Worm (Caenorhabditis elegans) whole organism, early embryonic: Measurements from ENCODE around the gene daf-36.

Experiments
- B0310.2 ChIP-seq: sonication (generic microtip); optimal IDR thresholded peaks from 2 replicates; lab custom pipeline; 2016; ENCODE audit warnings: mild to moderate bottlenecking, missing genetic modification characterization, missing compliant biosample characterization
- F13C5.2 ChIP-seq: sonication (generic microtip); optimal IDR thresholded peaks from 2 replicates; lab custom pipeline; 2017; ENCODE audit warnings: mild to moderate bottlenecking, missing genetic modification characterization, inconsistent platforms, missing compliant biosample characterization
- aly-1 ChIP-seq: sonication (generic microtip); optimal IDR thresholded peaks from 2 replicates; lab custom pipeline; 2016; ENCODE audit warnings: missing genetic modification characterization, missing compliant biosample characterization
- ama-1 ChIP-seq: fragments of 150-350 bp; optimal IDR thresholded peaks from 2 replicates; lab custom pipeline; 2014
- ceh-13 ChIP-seq: fragments of 200-800 bp; sonication (Bioruptor generic); optimal IDR thresholded peaks from 2 replicates; lab custom pipeline; 2018; ENCODE audit warnings: mild to moderate bottlenecking, missing genetic modification characterization, missing compliant biosample characterization
- ceh-36 ChIP-seq: sonication (generic microtip); optimal IDR thresholded peaks from 2 replicates; lab custom pipeline; 2016; ENCODE audit warnings: missing genetic modification characterization, inconsistent platforms, missing compliant biosample characterization
- ets-7 ChIP-seq: sonication (generic microtip); optimal IDR thresholded peaks from 2 replicates; lab custom pipeline; 2016; ENCODE audit warnings: missing genotype, missing genetic modification characterization, missing compliant biosample characterization
- flt-1 ChIP-seq: fragments of 200-800 bp; sonication (Bioruptor generic); IDR thresholded peaks from 2 replicates; pipeline ENCODE4 v1.3.6; 2022; ENCODE audit warnings: missing genetic modification characterization, missing compliant biosample characterization
- hmbx-1 ChIP-seq: sonication (generic microtip); optimal IDR thresholded peaks from 2 replicates; lab custom pipeline; 2016; ENCODE audit warnings: mild to moderate bottlenecking, missing genetic modification characterization, missing compliant biosample characterization
- hmg-4 ChIP-seq: fragments of 200-800 bp; sonication (Bioruptor generic); optimal IDR thresholded peaks from 2 replicates; lab custom pipeline; 2018; ENCODE audit warnings: mild to moderate bottlenecking, missing genetic modification characterization, missing compliant biosample characterization
- hnd-1 ChIP-seq: sonication (generic microtip); optimal IDR thresholded peaks from 2 replicates; lab custom pipeline; 2016; ENCODE audit warnings: missing genetic modification characterization, missing compliant biosample characterization
- pes-1 ChIP-seq: fragments of 200-800 bp; sonication (Bioruptor generic); IDR thresholded peaks from 2 replicates; pipeline ENCODE4 v1.3.6; 2022; ENCODE audit warnings: missing genetic modification reagents, missing genetic modification characterization, missing compliant biosample characterization
- scrt-1 ChIP-seq: fragments of 200-800 bp; sonication (Bioruptor generic); IDR thresholded peaks from 2 replicates; pipeline ENCODE4 v1.3.6; 2022; ENCODE audit warnings: missing genetic modification characterization, missing compliant biosample characterization
- sea-1 ChIP-seq: fragments of 200-800 bp; sonication (Bioruptor generic); conservative IDR thresholded peaks from 2 replicates; pipeline ENCODE4 v1.3.6; 2022; ENCODE audit warnings: missing genetic modification characterization, missing compliant biosample characterization
- tbx-11 ChIP-seq: fragments of 200-800 bp; sonication (Bioruptor generic); IDR thresholded peaks from 2 replicates; pipeline ENCODE4 v1.3.6; 2022; ENCODE audit warnings: missing genetic modification characterization, missing compliant biosample characterization
- tbx-37 ChIP-seq: fragments of 200-800 bp; sonication (Bioruptor generic); conservative IDR thresholded peaks from 2 replicates; pipeline ENCODE4 v1.3.6; 2022; ENCODE audit warnings: missing genetic modification reagents, missing genetic modification characterization, missing compliant biosample characterization
- tra-4 ChIP-seq: sonication (generic microtip); optimal IDR thresholded peaks from 2 replicates; lab custom pipeline; 2017; ENCODE audit warnings: missing genetic modification characterization, missing compliant biosample characterization

daf-36 gene

DNA sequence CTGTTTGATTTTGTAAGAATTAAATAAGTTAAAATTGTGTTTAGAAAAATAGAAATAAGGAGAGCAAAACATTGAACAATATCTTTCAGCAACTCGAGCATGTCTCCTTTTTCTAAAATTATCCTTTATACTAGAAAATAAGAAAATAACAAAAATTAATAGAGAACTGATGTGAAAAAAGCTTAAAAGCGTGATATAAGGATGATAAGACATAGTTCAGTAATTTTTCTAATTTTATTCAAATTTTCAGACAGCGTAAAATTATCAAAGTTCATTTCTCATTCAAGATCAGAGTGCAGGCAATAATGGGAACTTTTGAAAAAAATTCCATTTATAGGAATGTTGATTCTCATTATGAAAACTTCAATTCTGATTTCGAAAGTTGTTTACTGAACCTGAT, 7.8 kb upstream of the daf-36 start, which contains the start of gene str-182:
str-182 (minus strand) TSS at position 101 of the 400 bp plus-strand sequence.
- TF ChIP-seq sea-1 (GFP tag; lab: Robert Waterston, UW) (no peak), ceh-13 (GFP tag; lab: Kevin White, UChicago) (no peak), tbx-37 (GFP tag; lab: Robert Waterston, UW) (no peak), ets-7 (tag; lab: Kevin White, UChicago) (no peak), flt-1 (no peak), ceh-36 (no peak), tra-4 (tag; lab: Kevin White, UChicago) (no peak), ama-1 (lab: Kevin White, UChicago) (no peak), aly-1 (tag; lab: Kevin White, UChicago) (no peak), B0310.2 (no peak), pes-1 (GFP tag; lab: Robert Waterston, UW) (no peak), tbx-11 (GFP tag; lab: Robert Waterston, UW) (no peak), scrt-1 (GFP tag; lab: Robert Waterston, UW) (no peak), hmg-4 (GFP tag; lab: Kevin White, UChicago) (no peak), F13C5.2 (tag; lab: Kevin White, UChicago) (no peak), hmbx-1 (no peak), hnd-1 (no peak)

DNA sequence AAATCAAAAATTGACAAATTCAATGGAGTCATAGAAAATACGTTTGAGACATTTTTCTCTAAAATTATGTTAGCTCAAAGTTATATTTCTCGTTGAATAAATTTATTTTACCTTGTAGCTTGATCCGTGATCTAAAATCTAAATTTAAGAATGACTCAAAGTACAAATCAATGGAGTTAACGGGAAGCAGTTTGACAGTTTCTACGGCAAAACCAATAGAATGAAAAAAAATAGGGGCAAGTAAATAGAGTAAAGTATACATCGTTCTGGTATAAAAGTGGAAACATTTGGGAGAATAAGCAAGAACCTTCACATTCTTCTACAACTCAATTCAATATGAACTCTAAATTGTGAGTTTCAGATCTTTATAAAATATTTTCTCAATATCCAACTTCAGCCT, 5.4 kb upstream of the daf-36 start, which contains the start of gene fipr-6:
fipr-6 (plus strand) TSS at position 301 of the 400 bp plus-strand sequence.
- no peak for TF ChIP-seq ama-1 (lab: Kevin White, UChicago)

DNA sequence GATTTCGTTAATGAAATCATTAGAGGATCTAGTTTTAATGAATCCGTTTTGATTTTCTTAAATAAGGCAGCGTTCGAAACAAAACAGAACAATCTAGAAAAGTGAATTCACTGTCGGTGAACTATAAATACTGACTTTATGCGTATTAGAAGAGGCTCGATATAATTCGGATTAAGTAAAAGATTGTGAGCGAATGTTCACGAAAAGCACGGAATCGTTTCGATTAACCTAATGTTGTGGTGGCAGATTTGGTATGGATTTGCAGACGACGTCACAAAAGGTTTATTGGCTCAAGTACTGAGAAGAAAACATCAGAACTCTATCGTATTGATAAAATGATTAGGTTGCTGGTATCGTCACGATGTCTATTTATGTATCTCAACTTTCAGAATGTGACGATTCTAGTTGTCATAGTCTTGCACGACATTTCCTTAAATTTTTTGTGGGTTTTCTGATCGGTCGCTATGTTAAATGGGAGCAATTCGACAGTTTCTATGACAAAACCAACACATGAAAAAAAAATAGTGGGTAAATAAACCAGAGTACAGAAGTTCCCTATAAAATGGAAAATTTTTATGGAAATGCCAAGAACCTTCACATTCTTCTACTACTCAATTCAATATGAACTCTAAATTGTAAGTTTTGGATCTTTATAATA, 3.8 kb upstream of the daf-36 start, which contains the start of the genes pyt-1 and fipr-7:
pyt-1 (minus strand) TSS at position 101 of the 658 bp plus-strand sequence.
fipr-7 (plus strand) TSS at position 608 of the 658 bp plus-strand sequence.
- no peak for TF ChIP-seq ceh-13 (GFP tag; lab: Kevin White, UChicago)
- TF ChIP-seq hnd-1 = no peak
- no peak for TF ChIP-seq flt-1
- no peak for TF ChIP-seq sea-1 (GFP tag; lab: Robert Waterston, UW)
- TF ChIP-seq ceh-36 = no peak
- TF ChIP-seq ets-7 (tag; lab: Kevin White, UChicago) = no peak
- TF ChIP-seq scrt-1 (GFP tag; lab: Robert Waterston, UW) = no peak
- no peak for TF ChIP-seq tra-4 (tag; lab: Kevin White, UChicago)
- TF ChIP-seq F13C5.2 (tag; lab: Kevin White, UChicago) = no peak
- no peak for TF ChIP-seq B0310.2
- no peak for TF ChIP-seq tbx-11 (GFP tag; lab: Robert Waterston, UW)
- no peak for TF ChIP-seq ama-1 (lab: Kevin White, UChicago)
- no peak for TF ChIP-seq tbx-37 (GFP tag; lab: Robert Waterston, UW)
- TF ChIP-seq hmbx-1 = no peak
- TF ChIP-seq aly-1 (tag; lab: Kevin White, UChicago) = no peak

DNA sequence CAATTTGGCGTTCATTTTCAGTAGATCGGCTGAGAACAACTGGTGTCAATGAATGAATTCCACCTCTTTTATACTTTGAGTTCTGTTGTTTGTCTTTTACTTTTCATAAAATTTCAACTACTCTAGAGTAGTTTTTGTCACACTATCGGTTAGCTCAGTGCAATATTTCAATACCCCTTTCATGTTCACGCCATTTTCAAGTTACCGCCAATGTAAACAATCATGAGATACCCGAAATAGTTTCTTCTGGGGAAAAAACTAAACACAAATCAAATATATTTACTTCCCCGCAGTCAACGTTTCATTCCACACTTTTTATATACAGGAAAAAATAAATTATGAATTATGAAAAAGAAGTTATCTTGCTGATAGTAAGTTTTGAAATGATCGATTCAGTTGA, 2.9 kb upstream of the daf-36 start, which contains the start of gene fipr-4:
fipr-4 (minus strand) TSS at position 101 of the 400 bp plus-strand sequence.
- no peak for TF ChIP-seq ceh-13 (GFP tag; lab: Kevin White, UChicago)
- no peak for TF ChIP-seq pes-1 (GFP tag; lab: Robert Waterston, UW)
- no peak for TF ChIP-seq ama-1 (lab: Kevin White, UChicago)
- TF ChIP-seq aly-1 (tag; lab: Kevin White, UChicago) = no peak
- TF ChIP-seq hmbx-1 = no peak
- TF ChIP-seq flt-1 = no peak

DNA sequence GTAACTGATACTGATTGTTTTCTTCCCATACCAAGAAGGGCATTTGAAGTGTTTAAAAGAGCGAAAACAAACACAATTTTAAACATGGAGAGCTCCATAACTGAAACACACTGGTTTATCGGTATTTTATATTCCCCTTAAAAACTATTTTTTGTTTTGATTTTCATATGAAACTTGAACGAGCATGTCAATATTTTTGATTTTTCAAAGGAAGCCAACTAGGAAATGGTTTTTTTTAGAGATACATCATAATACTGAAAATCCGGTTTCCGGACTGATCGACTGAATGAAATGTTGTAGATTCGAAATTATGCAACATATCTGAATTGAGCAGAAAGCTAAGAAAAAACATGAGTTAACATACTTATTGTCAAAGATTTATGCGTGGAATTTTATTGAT, 1.8 kb upstream of the daf-36 start, which contains the start of gene ttr-19:
ttr-19 (minus strand) TSS at position 101 of the 400 bp plus-strand sequence.
- TF ChIP-seq flt-1 (no peak), ceh-36 (no peak), F13C5.2 (tag; lab: Kevin White, UChicago) (no peak)

DNA sequence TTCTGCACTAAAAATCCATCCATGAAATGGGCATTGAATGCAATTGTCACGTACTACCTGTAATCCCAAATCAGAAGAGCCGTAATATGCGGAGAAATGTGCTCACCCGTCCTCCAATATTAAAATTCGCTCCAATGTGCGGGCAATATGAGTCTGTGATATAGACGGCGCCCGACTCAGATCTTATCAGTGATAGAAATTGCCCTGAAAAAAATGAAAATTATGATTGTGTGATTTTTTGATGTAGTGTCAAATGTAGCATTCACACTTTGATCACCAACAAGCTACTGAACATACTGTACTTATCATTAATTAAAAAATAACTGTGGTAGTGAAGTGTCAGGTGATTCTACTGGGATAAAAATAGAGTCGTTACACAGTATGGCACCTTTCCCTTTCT, 891 bp downstream of the daf-36 start:
- TF ChIP-seq sea-1 (GFP tag; lab: Robert Waterston, UW) = no peak
- TF ChIP-seq ama-1 (lab: Kevin White, UChicago) = no peak
- TF ChIP-seq scrt-1 (GFP tag; lab: Robert Waterston, UW) = no peak
- TF ChIP-seq aly-1 (tag; lab: Kevin White, UChicago) = no peak
- no peak for TF ChIP-seq tbx-11 (GFP tag; lab: Robert Waterston, UW)
- TF ChIP-seq B0310.2 = no peak
- TF ChIP-seq hnd-1 = no peak
- TF ChIP-seq hmg-4 (GFP tag; lab: Kevin White, UChicago) = no peak
- TF ChIP-seq ets-7 (tag; lab: Kevin White, UChicago) = no peak
- TF ChIP-seq ceh-13 (GFP tag; lab: Kevin White, UChicago) = no peak
- no peak for TF ChIP-seq ceh-36
- no peak for TF ChIP-seq F13C5.2 (tag; lab: Kevin White, UChicago)
- TF ChIP-seq flt-1 = no peak
- TF ChIP-seq tbx-37 (GFP tag; lab: Robert Waterston, UW) = no peak
- TF ChIP-seq hmbx-1 = no peak
- TF ChIP-seq pes-1 (GFP tag; lab: Robert Waterston, UW) = no peak
- no peak for TF ChIP-seq tra-4 (tag; lab: Kevin White, UChicago)

DNA sequence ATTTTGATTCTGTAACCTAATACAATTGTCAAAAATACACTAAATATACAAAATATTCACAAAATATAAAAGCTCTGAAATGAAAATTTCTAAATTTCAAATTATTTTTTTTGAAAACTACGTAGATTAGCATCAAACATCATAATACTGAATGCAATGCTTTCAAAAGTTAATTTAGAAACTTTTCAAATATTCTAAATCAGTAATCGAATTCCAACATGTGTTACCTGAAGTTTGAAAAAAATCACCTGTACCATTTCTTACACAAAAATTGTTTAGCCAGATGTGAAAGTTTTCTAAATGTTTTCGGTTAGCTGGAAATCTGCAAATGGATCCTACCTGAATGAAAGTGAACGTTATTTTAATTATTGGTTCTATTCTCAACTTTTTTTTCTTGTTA, 3.5 kb downstream of the daf-36 start, which contains the start of gene C12D8.20:
C12D8.20 (plus strand) TSS at position 301 of the 400 bp plus-strand sequence.
- TF ChIP-seq scrt-1 (GFP tag; lab: Robert Waterston, UW) (no peak), ceh-13 (GFP tag; lab: Kevin White, UChicago) (no peak), sea-1 (GFP tag; lab: Robert Waterston, UW) (no peak), tbx-37 (GFP tag; lab: Robert Waterston, UW) (no peak), F13C5.2 (tag; lab: Kevin White, UChicago) (no peak), pes-1 (GFP tag; lab: Robert Waterston, UW) (no peak), B0310.2 (no peak), tbx-11 (GFP tag; lab: Robert Waterston, UW) (no peak), hnd-1 (no peak), tra-4 (tag; lab: Kevin White, UChicago) (no peak), ama-1 (lab: Kevin White, UChicago) (no peak), flt-1 (no peak)
